Worm (Caenorhabditis elegans): ENCODE measurements around the gene F38H4.4.

ce11 chrIV:11858142-11858541 lies 10.1 kb downstream of the F38H4.4 start, which contains the start of gene let-92:
- TF ChIP-seq snpc-4 (tag; optimal IDR thresholded peaks at IDR 0.05) (no peak), jun-1 (tag; optimal IDR thresholded peaks at IDR 0.05) (no peak), nhr-77 (tag; optimal IDR thresholded peaks at IDR 0.05) (no peak), dpl-1 (GFP tag; optimal IDR thresholded peaks at IDR 0.05) (no peak), lin-39 (tag; optimal IDR thresholded peaks at IDR 0.05) (no peak), sptf-1 (tag; optimal IDR thresholded peaks at IDR 0.05) (no peak), unc-62 (GFP tag; optimal IDR thresholded peaks at IDR 0.05) (no peak), elt-3 (tag; optimal IDR thresholded peaks at IDR 0.05) (no peak), lsy-2 (tag; optimal IDR thresholded peaks at IDR 0.05) (no peak), sox-4 (tag; optimal IDR thresholded peaks at IDR 0.05) (no peak), hlh-17 (GFP tag; optimal IDR thresholded peaks at IDR 0.05; ENCODE audit: borderline replicate concordance) (no peak), snu-23 (GFP tag; optimal IDR thresholded peaks at IDR 0.05) (no peak), pag-3 (tag; optimal IDR thresholded peaks at IDR 0.05; ENCODE audit: borderline replicate concordance, insufficient read depth) (no peak), nhr-90 (tag; optimal IDR thresholded peaks at IDR 0.05; ENCODE audit: poor library complexity) (no peak)

Data from whole organism, L1 larva.